Fruit fly (Drosophila melanogaster) whole organism, embryonic: Measurements from ENCODE around the gene CG17327.

Experiments used
- ATbp ChIP-seq: fragments of 200-800 bp; sonication (Bioruptor generic); optimal IDR thresholded peaks from 2 replicates; lab custom pipeline; 2017; ENCODE audit warnings: missing biosample characterization, mild to moderate bottlenecking, missing genetic modification characterization, missing genetic modification reagents
- BEAF-32 ChIP-seq: fragments of 200-800 bp; sonication (Bioruptor generic); optimal IDR thresholded peaks from 3 replicates; lab custom pipeline; 2017; ENCODE audit warnings: missing biosample characterization, missing genetic modification characterization, mild to moderate bottlenecking, moderate library complexity, missing genetic modification reagents
- Bgb ChIP-seq: fragments of 200-800 bp; sonication (Bioruptor generic); IDR thresholded peaks from 2 replicates; pipeline ENCODE4 v1.3.6; 2022; ENCODE audit warnings: missing biosample characterization, missing genetic modification characterization; ENCODE audit not compliant: partially characterized antibody
- CG10267 ChIP-seq: fragments of 200-800 bp; sonication (Bioruptor generic); optimal IDR thresholded peaks from 2 replicates; lab custom pipeline; 2018; ENCODE audit warnings: missing biosample characterization, mild to moderate bottlenecking, missing genetic modification characterization, moderate library complexity
- CG13287 ChIP-seq: fragments of 200-800 bp; sonication (Bioruptor generic); IDR thresholded peaks from 2 replicates; pipeline ENCODE4 v1.3.6; 2022; ENCODE audit warnings: missing biosample characterization, missing genetic modification characterization; ENCODE audit not compliant: partially characterized antibody
- CG17186 ChIP-seq: fragments of 200-800 bp; sonication (Bioruptor generic); optimal IDR thresholded peaks from 3 replicates; lab custom pipeline; 2017; ENCODE audit warnings: missing biosample characterization, missing genetic modification reagents, missing genetic modification characterization
- CG18011 ChIP-seq: fragments of 200-800 bp; sonication (Bioruptor generic); optimal IDR thresholded peaks from 2 replicates; lab custom pipeline; 2017; ENCODE audit warnings: missing biosample characterization, missing genetic modification characterization, mild to moderate bottlenecking, moderate library complexity, missing genotype
- CG18262 ChIP-seq: fragments of 200-800 bp; optimal IDR thresholded peaks from 3 replicates; lab custom pipeline; 2019; ENCODE audit warnings: missing biosample characterization, mild to moderate bottlenecking, missing genetic modification characterization, moderate library complexity
- CG1832 ChIP-seq: fragments of 200-800 bp; sonication (Bioruptor generic); optimal IDR thresholded peaks from 2 replicates; lab custom pipeline; 2017; ENCODE audit warnings: missing biosample characterization, mild to moderate bottlenecking, missing genetic modification characterization, inconsistent platforms
- CG18476 ChIP-seq: fragments of 200-800 bp; sonication (Bioruptor generic); optimal IDR thresholded peaks from 2 replicates; lab custom pipeline; 2016; ENCODE audit warnings: missing biosample characterization, mild to moderate bottlenecking, missing genetic modification characterization
- CG30020 ChIP-seq: fragments of 200-800 bp; optimal IDR thresholded peaks from 2 replicates; lab custom pipeline; 2019; ENCODE audit warnings: missing biosample characterization, mild to moderate bottlenecking, missing genetic modification characterization, moderate library complexity
- CG31365 ChIP-seq: fragments of 200-800 bp; sonication (Bioruptor generic); optimal IDR thresholded peaks from 2 replicates; lab custom pipeline; 2018; ENCODE audit warnings: missing biosample characterization, mild to moderate bottlenecking, missing genetic modification characterization
- CG42726 ChIP-seq: fragments of 200-800 bp; sonication (Bioruptor generic); IDR thresholded peaks from 2 replicates; pipeline ENCODE4 v1.3.6; 2022; ENCODE audit warnings: missing biosample characterization, missing genetic modification characterization; ENCODE audit not compliant: partially characterized antibody
- CG4617 ChIP-seq: fragments of 200-800 bp; sonication (Bioruptor generic); optimal IDR thresholded peaks from 3 replicates; lab custom pipeline; 2016; ENCODE audit warnings: missing biosample characterization, missing genetic modification characterization, borderline replicate concordance
- CG6791 ChIP-seq: fragments of 200-800 bp; sonication (Bioruptor generic); IDR thresholded peaks from 3 replicates; pipeline ENCODE4 v1.3.6; 2022; ENCODE audit warnings: missing biosample characterization, missing genetic modification characterization; ENCODE audit not compliant: partially characterized antibody
- CG7786 ChIP-seq: fragments of 200-800 bp; sonication (Bioruptor generic); optimal IDR thresholded peaks from 2 replicates; lab custom pipeline; 2016; ENCODE audit warnings: missing biosample characterization, missing genetic modification characterization
- CG7963 ChIP-seq: fragments of 200-800 bp; sonication (Bioruptor generic); IDR thresholded peaks from 3 replicates; pipeline ENCODE4 v1.3.6; 2022; ENCODE audit warnings: missing biosample characterization, missing genetic modification characterization; ENCODE audit not compliant: partially characterized antibody
- CG7987 ChIP-seq: fragments of 200-800 bp; sonication (Bioruptor generic); optimal IDR thresholded peaks from 2 replicates; lab custom pipeline; 2018; ENCODE audit warnings: missing biosample characterization, mild to moderate bottlenecking, missing genetic modification characterization, moderate library complexity
- CG8944 ChIP-seq: fragments of 200-800 bp; sonication (Bioruptor generic); optimal IDR thresholded peaks from 3 replicates; lab custom pipeline; 2016; ENCODE audit warnings: missing biosample characterization, missing genetic modification characterization
- CG9797 ChIP-seq: fragments of 200-800 bp; sonication (Bioruptor generic); optimal IDR thresholded peaks from 3 replicates; lab custom pipeline; 2018; ENCODE audit warnings: missing biosample characterization, mild to moderate bottlenecking, missing genetic modification characterization
- CTCF ChIP-seq: fragments of 200-800 bp; sonication (Bioruptor generic); optimal IDR thresholded peaks from 2 replicates; lab custom pipeline; 2017; ENCODE audit warnings: missing biosample characterization, mild to moderate bottlenecking, missing genetic modification characterization, moderate library complexity
- Dek ChIP-seq: fragments of 200-800 bp; sonication (Bioruptor generic); optimal IDR thresholded peaks from 3 replicates; lab custom pipeline; 2019; ENCODE audit warnings: missing biosample characterization, mild to moderate bottlenecking, missing genetic modification characterization, moderate library complexity
- Dref ChIP-seq: fragments of 200-800 bp; sonication (Bioruptor generic); IDR thresholded peaks from 2 replicates; pipeline ENCODE4 v1.3.6; 2022; ENCODE audit warnings: missing biosample characterization, missing genetic modification characterization
- Ets65A ChIP-seq: fragments of 200-800 bp; sonication (Bioruptor generic); peaks from one replicate; lab custom pipeline; 2016; ENCODE audit warnings: missing biosample characterization, missing genetic modification characterization
- H15 ChIP-seq: fragments of 200-800 bp; sonication (Bioruptor generic); IDR thresholded peaks from 3 replicates; pipeline ENCODE4 v1.3.6; 2022; ENCODE audit warnings: missing biosample characterization, missing genetic modification characterization
- HmgD ChIP-seq: fragments of 200-800 bp; sonication (Bioruptor generic); optimal IDR thresholded peaks from 3 replicates; lab custom pipeline; 2016; ENCODE audit warnings: missing biosample characterization, missing genetic modification characterization
- HmgZ ChIP-seq: fragments of 200-800 bp; sonication (Bioruptor generic); optimal IDR thresholded peaks from 2 replicates; lab custom pipeline; 2018; ENCODE audit warnings: missing biosample characterization, mild to moderate bottlenecking, missing genetic modification characterization
- Lhr ChIP-seq: fragments of 200-800 bp; sonication (Bioruptor generic); optimal IDR thresholded peaks from 3 replicates; lab custom pipeline; 2017; ENCODE audit warnings: mild to moderate bottlenecking, missing biosample characterization, missing genetic modification reagents, missing genetic modification characterization
- Lpt ChIP-seq: fragments of >200 bp; optimal IDR thresholded peaks from 2 replicates; lab custom pipeline; 2018; ENCODE audit warnings: missing biosample characterization, missing genetic modification characterization
- Nf-YC ChIP-seq: fragments of 200-800 bp; optimal IDR thresholded peaks from 3 replicates; lab custom pipeline; 2019; ENCODE audit warnings: missing biosample characterization, mild to moderate bottlenecking, missing genetic modification characterization, moderate library complexity
- NfI ChIP-seq: fragments of 200-800 bp; sonication (Bioruptor generic); optimal IDR thresholded peaks from 3 replicates; lab custom pipeline; 2018; ENCODE audit warnings: missing biosample characterization, mild to moderate bottlenecking, missing genetic modification characterization, moderate library complexity
- Ssrp ChIP-seq: fragments of 200-800 bp; sonication (Bioruptor generic); optimal IDR thresholded peaks from 2 replicates; lab custom pipeline; 2018; ENCODE audit warnings: missing biosample characterization, mild to moderate bottlenecking, missing genetic modification characterization, moderate library complexity
- al ChIP-seq: fragments of 200-800 bp; sonication (Bioruptor generic); IDR thresholded peaks from 2 replicates; pipeline ENCODE4 v1.3.6; 2022; ENCODE audit warnings: missing biosample characterization, missing genetic modification characterization
- bbx ChIP-seq: fragments of 200-800 bp; sonication (Bioruptor generic); IDR thresholded peaks from 2 replicates; pipeline ENCODE4 v1.3.6; 2022; ENCODE audit warnings: missing biosample characterization, missing genetic modification characterization; ENCODE audit not compliant: partially characterized antibody
- chinmo ChIP-seq: fragments of 200-800 bp; sonication (Bioruptor generic); IDR thresholded peaks from 4 replicates; pipeline ENCODE4 v1.3.6; 2022; ENCODE audit warnings: missing biosample characterization, missing genetic modification characterization; ENCODE audit not compliant: partially characterized antibody
- eyg ChIP-seq: fragments of 200-800 bp; sonication (Bioruptor generic); optimal IDR thresholded peaks from 3 replicates; lab custom pipeline; 2016; ENCODE audit warnings: missing biosample characterization, missing genetic modification characterization
- gem ChIP-seq: fragments of 200-800 bp; sonication (Bioruptor generic); optimal IDR thresholded peaks from 2 replicates; lab custom pipeline; 2019; ENCODE audit warnings: missing biosample characterization, mild to moderate bottlenecking, missing genetic modification characterization, moderate library complexity
- grau ChIP-seq: fragments of 200-800 bp; optimal IDR thresholded peaks from 3 replicates; lab custom pipeline; 2019; ENCODE audit warnings: missing biosample characterization, mild to moderate bottlenecking, missing genetic modification characterization, moderate library complexity
- lmd ChIP-seq: fragments of 200-800 bp; sonication (Bioruptor generic); IDR thresholded peaks from 2 replicates; pipeline ENCODE4 v1.3.6; 2022; ENCODE audit warnings: missing biosample characterization, missing genetic modification characterization
- phol ChIP-seq: fragments of 200-800 bp; sonication (Bioruptor generic); optimal IDR thresholded peaks from 3 replicates; lab custom pipeline; 2018; ENCODE audit warnings: missing biosample characterization, mild to moderate bottlenecking, missing genetic modification characterization, moderate library complexity
- pita ChIP-seq: fragments of 200-800 bp; sonication (Bioruptor generic); optimal IDR thresholded peaks from 2 replicates; lab custom pipeline; 2017; ENCODE audit warnings: missing biosample characterization, mild to moderate bottlenecking, missing genetic modification characterization
- trem ChIP-seq: fragments of 200-800 bp; optimal IDR thresholded peaks from 3 replicates; lab custom pipeline; 2019; ENCODE audit warnings: missing biosample characterization, mild to moderate bottlenecking, missing genetic modification characterization, moderate library complexity
- twi ChIP-seq: fragments of 200-800 bp; optimal IDR thresholded peaks from 2 replicates; lab custom pipeline; 2019; ENCODE audit warnings: missing biosample characterization, mild to moderate bottlenecking, missing genetic modification characterization, moderate library complexity
- vnd ChIP-seq: fragments of 200-800 bp; sonication (Bioruptor generic); IDR thresholded peaks from 3 replicates; pipeline ENCODE4 v1.3.6; 2022; ENCODE audit warnings: missing biosample characterization, missing genetic modification characterization; ENCODE audit not compliant: partially characterized antibody
- zen2 ChIP-seq: fragments of 200-800 bp; sonication (Bioruptor generic); IDR thresholded peaks from 3 replicates; pipeline ENCODE4 v1.3.6; 2022; ENCODE audit warnings: missing biosample characterization, missing genetic modification characterization; ENCODE audit not compliant: partially characterized antibody

The CG17327 gene

dm6 chr3R:12981334-12982166 is 16.0 kb downstream of the CG17327 start (continued):
- peak; percentile 52 for TF ChIP-seq Nf-YC (tag; lab: Kevin White, UChicago)
- peak; percentile 54 for TF ChIP-seq ATbp (GFP tag; lab: Kevin White, UChicago)
- no peak for TF ChIP-seq CG1832 (GFP tag; lab: Kevin White, UChicago)

dm6 chr3R:12980628-12981219 is 16.8 kb downstream of the CG17327 start, which contains the start of gene Paip2:
Gene Paip2, plus strand, starts transcription at chr3R:12980792.
- TF ChIP-seq Ets65A (GFP tag; lab: Kevin White, UChicago) = peak; percentile 92
- TF ChIP-seq CG7963 (GFP tag; lab: Robert Waterston, UW) = peak; percentile 94
- peak; percentile 91 for TF ChIP-seq CTCF (GFP tag; lab: Kevin White, UChicago)
- no peak for TF ChIP-seq lmd (GFP tag; lab: Robert Waterston, UW)
- peak; percentile 100 for TF ChIP-seq BEAF-32
- TF ChIP-seq bbx (GFP tag; lab: Robert Waterston, UW) = peak; percentile 97
- TF ChIP-seq H15 (GFP tag; lab: Robert Waterston, UW) = no peak
- TF ChIP-seq CG6791 = peak; percentile 97
- no peak for TF ChIP-seq CG18476 (GFP tag; lab: Kevin White, UChicago)
- peak; percentile 1 for TF ChIP-seq CG8944 (GFP tag; lab: Kevin White, UChicago)
- TF ChIP-seq NfI (GFP tag; lab: Kevin White, UChicago) = peak; percentile 5
- peak; percentile 25 for TF ChIP-seq gem (tag; lab: Kevin White, UChicago)
- TF ChIP-seq CG30020 (tag; lab: Kevin White, UChicago) = peak; percentile 32
- TF ChIP-seq twi (tag; lab: Kevin White, UChicago) = peak; percentile 12
- peak; percentile 99 for TF ChIP-seq chinmo (GFP tag; lab: Robert Waterston, UW)
- no peak for TF ChIP-seq Ssrp
- peak; percentile 9 for TF ChIP-seq CG7786
- peak; percentile 75 for TF ChIP-seq trem (tag; lab: Kevin White, UChicago)
- TF ChIP-seq CG17186 (GFP tag; lab: Kevin White, UChicago) = peak; percentile 67
- peak; percentile 3 for TF ChIP-seq CG31365 (tag; lab: Kevin White, UChicago)
- TF ChIP-seq HmgZ = peak; percentile 43
- peak; percentile 83 for TF ChIP-seq CG42726 (GFP tag; lab: Robert Waterston, UW)
- no peak for TF ChIP-seq eyg
- TF ChIP-seq Lpt (GFP tag; lab: Kevin White, UChicago) = no peak
- TF ChIP-seq zen2 (GFP tag; lab: Robert Waterston, UW) = peak; percentile 98
- peak; percentile 82 for TF ChIP-seq Dref (GFP tag; lab: Robert Waterston, UW)
- TF ChIP-seq CG9797 (GFP tag; lab: Kevin White, UChicago) = peak; percentile 43
- peak; percentile 19 for TF ChIP-seq Dek (tag; lab: Kevin White, UChicago)
- peak; percentile 71 for TF ChIP-seq CG10267
- peak; percentile 64 for TF ChIP-seq phol
- peak; percentile 2 for TF ChIP-seq CG18262 (tag; lab: Kevin White, UChicago)
- peak; percentile 98 for TF ChIP-seq vnd (GFP tag; lab: Robert Waterston, UW)
- peak; percentile 15 for TF ChIP-seq grau (tag; lab: Kevin White, UChicago)
- peak; percentile 97 for TF ChIP-seq Bgb
- peak; percentile 46 for TF ChIP-seq CG4617 (GFP tag; lab: Kevin White, UChicago)
- TF ChIP-seq CG13287 (GFP tag; lab: Robert Waterston, UW) = peak; percentile 98
- peak; percentile 76 for TF ChIP-seq Lhr (GFP tag; lab: Kevin White, UChicago)
- TF ChIP-seq CG7987 (GFP tag; lab: Kevin White, UChicago) = no peak
- peak; percentile 89 for TF ChIP-seq pita (GFP tag; lab: Kevin White, UChicago)
- 0 out of 2 replicates have a peak, but pooled peaks have one; percentile 24 for TF ChIP-seq al (GFP tag; lab: Robert Waterston, UW)
- peak; percentile 88 for TF ChIP-seq CG18011
- peak; percentile 65 for TF ChIP-seq HmgD
